Fruit fly (Drosophila melanogaster): ENCODE measurements around the gene CG9331.

dm6 chr2L:20868921-20869320 is 46.3 kb downstream of the CG9331 start:
- TF ChIP-seq CG1024 (GFP tag; IDR thresholded peaks at IDR 0.05): no peak
- no peak for TF ChIP-seq Lpt (GFP tag; optimal IDR thresholded peaks at IDR 0.05)
- no peak for TF ChIP-seq Sox102F (GFP tag; optimal IDR thresholded peaks at IDR 0.05)
- TF ChIP-seq C15 (GFP tag; IDR thresholded peaks at IDR 0.05): no peak
- TF ChIP-seq ci (GFP tag; IDR thresholded peaks at IDR 0.05): no peak
- TF ChIP-seq psq (GFP tag; optimal IDR thresholded peaks at IDR 0.05): no peak
- no peak for TF ChIP-seq CG7556 (GFP tag; optimal IDR thresholded peaks at IDR 0.05)
- no peak for TF ChIP-seq ttk (GFP tag; IDR thresholded peaks at IDR 0.05)
- TF ChIP-seq Hand (GFP tag; optimal IDR thresholded peaks at IDR 0.05): no peak
- no peak for TF ChIP-seq CG13424 (tag; optimal IDR thresholded peaks at IDR 0.05)
- no peak for TF ChIP-seq lola (GFP tag; optimal IDR thresholded peaks at IDR 0.05)
- TF ChIP-seq MBD-R2 (GFP tag; IDR thresholded peaks at IDR 0.05): no peak
- TF ChIP-seq CG18619 (GFP tag; optimal IDR thresholded peaks at IDR 0.05): no peak
- no peak for TF ChIP-seq klu (GFP tag; IDR thresholded peaks at IDR 0.05)

Measured in whole organism, embryonic.